Fruit fly (Drosophila melanogaster): ENCODE measurements around the gene CG6813.
A peak's percentile ranks its signal among the peaks of the same experiment; 100 is the strongest.

The CG6813 gene

dm6 chr3R:11673955-11674663, 47.7 kb upstream of the CG6813 start, which contains the start of gene CG14715 (continued):
- TF ChIP-seq CG9817 (tag; optimal IDR thresholded peaks at IDR 0.05) (peak; percentile 35), rib (GFP tag; IDR thresholded peaks at IDR 0.05) (no peak), bowl (GFP tag; IDR thresholded peaks at IDR 0.05) (no peak), CG17186 (GFP tag; optimal IDR thresholded peaks at IDR 0.05) (no peak), CG6689 (GFP tag; IDR thresholded peaks at IDR 0.05) (peak; percentile 70), Doc2 (GFP tag; IDR thresholded peaks at IDR 0.05) (no peak), tin (GFP tag; optimal IDR thresholded peaks at IDR 0.05) (peak; percentile 44), CG16863 (GFP tag; optimal IDR thresholded peaks at IDR 0.05) (peak; percentile 7), dmrt99B (tag; optimal IDR thresholded peaks at IDR 0.05) (peak; percentile 5), wdn (GFP tag; IDR thresholded peaks at IDR 0.05) (no peak), br (optimal IDR thresholded peaks at IDR 0.05) (no peak), gt (GFP tag; IDR thresholded peaks at IDR 0.05) (no peak), unc-4 (GFP tag; IDR thresholded peaks at IDR 0.05; ENCODE audit: partially characterized antibody) (peak; percentile 51; the same call in 1 of the 2 replicates), toy (GFP tag; IDR thresholded peaks at IDR 0.05) (no peak), CG32532 (GFP tag; IDR thresholded peaks at IDR 0.05) (peak; percentile 59), oc (tag; optimal IDR thresholded peaks at IDR 0.05) (no peak), hbn (GFP tag; IDR thresholded peaks at IDR 0.05; ENCODE audit: partially characterized antibody) (peak; percentile 37; the same call in 1 of the 2 replicates), CkIIα-i1 (GFP tag; IDR thresholded peaks at IDR 0.05) (no peak), tna (GFP tag; IDR thresholded peaks at IDR 0.05; ENCODE audit: partially characterized antibody) (no peak), CG1832 (GFP tag; optimal IDR thresholded peaks at IDR 0.05) (no peak), croc (GFP tag; conservative IDR thresholded peaks at IDR 0.05) (no peak), hkb (optimal IDR thresholded peaks at IDR 0.05) (no peak), hkb (GFP tag; IDR thresholded peaks at IDR 0.05) (peak; percentile 64), CG1647 (GFP tag; optimal IDR thresholded peaks at IDR 0.05) (no peak), CG42726 (GFP tag; IDR thresholded peaks at IDR 0.05; ENCODE audit: partially characterized antibody) (no peak), tio (GFP tag; optimal IDR thresholded peaks at IDR 0.05) (no peak), az2 (GFP tag; optimal IDR thresholded peaks at IDR 0.05) (peak; percentile 50), pan (optimal IDR thresholded peaks at IDR 0.05) (no peak), pan (GFP tag; optimal IDR thresholded peaks at IDR 0.05 in 1 of 2, IDR thresholded peaks at IDR 0.05 in 1 of 2) (peak in 1 of 2 experiments; percentile 58), slbo (GFP tag; IDR thresholded peaks at IDR 0.05) (peak; percentile 49; the same call in 1 of the 2 replicates), Dek (tag; optimal IDR thresholded peaks at IDR 0.05) (peak; percentile 38), lab (GFP tag; optimal IDR thresholded peaks at IDR 0.05) (no peak), Dref (GFP tag; IDR thresholded peaks at IDR 0.05) (no peak), psq (GFP tag; optimal IDR thresholded peaks at IDR 0.05) (no peak), Mrtf (GFP tag; IDR thresholded peaks at IDR 0.05) (no peak), Xbp1 (GFP tag; optimal IDR thresholded peaks at IDR 0.05) (peak; percentile 67), CG17829 (tag; optimal IDR thresholded peaks at IDR 0.05) (peak; percentile 28), CG34422 (GFP tag; IDR thresholded peaks at IDR 0.05) (no peak), ase (GFP tag; IDR thresholded peaks at IDR 0.05) (no peak), CG11398 (GFP tag; optimal IDR thresholded peaks at IDR 0.05) (no peak), Ets97D (GFP tag; optimal IDR thresholded peaks at IDR 0.05) (peak; percentile 53), aop (GFP tag; IDR thresholded peaks at IDR 0.05) (no peak), CG3847 (GFP tag; IDR thresholded peaks at IDR 0.05) (peak; percentile 72), HmgZ (tag; optimal IDR thresholded peaks at IDR 0.05) (peak; percentile 67), CG10321 (GFP tag; IDR thresholded peaks at IDR 0.05) (no peak), HLHmδ (GFP tag; optimal IDR thresholded peaks at IDR 0.05) (no peak), CG13624 (GFP tag; optimal IDR thresholded peaks at IDR 0.05) (peak; percentile 51), nerfin-1 (tag; optimal IDR thresholded peaks at IDR 0.05) (peak; percentile 17), CG7271 (tag; optimal IDR thresholded peaks at IDR 0.05) (no peak), CG7928 (GFP tag; optimal IDR thresholded peaks at IDR 0.05) (no peak), gcm2 (GFP tag; optimal IDR thresholded peaks at IDR 0.05) (no peak), CG31224 (GFP tag; IDR thresholded peaks at IDR 0.05) (no peak)

All from whole organism, embryonic.